Fruit fly (Drosophila melanogaster): ENCODE data around the gene Cyp28d1.

Cyp28d1 gene

dm6 chr2L:5237175-5237753 lies 27.0 kb downstream of the Cyp28d1 start (continued):
- TF ChIP-seq CG6791 (GFP tag; IDR thresholded peaks at IDR 0.05; ENCODE audit: partially characterized antibody) (peak; percentile 50; the same call in 1 of the 3 replicates), CG17568 (GFP tag; optimal IDR thresholded peaks at IDR 0.05) (peak; percentile 51), al (GFP tag; IDR thresholded peaks at IDR 0.05) (no peak), HLH4C (GFP tag; IDR thresholded peaks at IDR 0.05; ENCODE audit: partially characterized antibody) (0 out of 3 replicates have a peak, but pooled peaks have one; percentile 14), zfh1 (GFP tag; IDR thresholded peaks at IDR 0.05) (0 out of 3 replicates have a peak, but pooled peaks have one; percentile 32), CG10147 (GFP tag; optimal IDR thresholded peaks at IDR 0.05) (no peak), D (optimal IDR thresholded peaks at IDR 0.05) (no peak), D (GFP tag; optimal IDR thresholded peaks at IDR 0.05) (no peak), CG2120 (GFP tag; optimal IDR thresholded peaks at IDR 0.05) (no peak), Camta (GFP tag; optimal IDR thresholded peaks at IDR 0.05) (no peak), CG11695 (GFP tag; IDR thresholded peaks at IDR 0.05) (0 out of 3 replicates have a peak, but pooled peaks have one; percentile 25), dimm (GFP tag; IDR thresholded peaks at IDR 0.05) (no peak), Abd-B (GFP tag; optimal IDR thresholded peaks at IDR 0.05) (no peak), CG10209 (GFP tag; optimal IDR thresholded peaks at IDR 0.05) (no peak), Gsc (GFP tag; IDR thresholded peaks at IDR 0.05) (no peak), wor (GFP tag; IDR thresholded peaks at IDR 0.05) (no peak), CG7928 (GFP tag; optimal IDR thresholded peaks at IDR 0.05) (no peak), slp2 (GFP tag; optimal IDR thresholded peaks at IDR 0.05) (no peak), odd (GFP tag; optimal IDR thresholded peaks at IDR 0.05) (peak; percentile 13), sisA (GFP tag; IDR thresholded peaks at IDR 0.05) (no peak), ham (GFP tag; IDR thresholded peaks at IDR 0.05) (no peak), jigr1 (GFP tag; IDR thresholded peaks at IDR 0.05) (no peak), kah (GFP tag; optimal IDR thresholded peaks at IDR 0.05) (peak; percentile 74), scrt (GFP tag; optimal IDR thresholded peaks at IDR 0.05) (peak; percentile 77), E2f1 (GFP tag; IDR thresholded peaks at IDR 0.05) (no peak), br (optimal IDR thresholded peaks at IDR 0.05) (no peak), z (GFP tag; IDR thresholded peaks at IDR 0.05) (no peak), CG17912 (GFP tag; optimal IDR thresholded peaks at IDR 0.05) (no peak), lilli (GFP tag; optimal IDR thresholded peaks at IDR 0.05) (peak; percentile 10), Adf1 (GFP tag; IDR thresholded peaks at IDR 0.05) (peak; percentile 63), Dip3 (GFP tag; optimal IDR thresholded peaks at IDR 0.05) (no peak), CG31441 (GFP tag; IDR thresholded peaks at IDR 0.05) (no peak), sug (tag; optimal IDR thresholded peaks at IDR 0.05) (no peak), CG6854 (GFP tag; optimal IDR thresholded peaks at IDR 0.05) (peak; percentile 26), CTCF (GFP tag; optimal IDR thresholded peaks at IDR 0.05) (no peak), CG3995 (GFP tag; optimal IDR thresholded peaks at IDR 0.05) (no peak), Dip2 (GFP tag; IDR thresholded peaks at IDR 0.05) (no peak), CG17612 (GFP tag; IDR thresholded peaks at IDR 0.05) (no peak), CG2678 (tag; optimal IDR thresholded peaks at IDR 0.05) (no peak), pzg (GFP tag; optimal IDR thresholded peaks at IDR 0.05) (no peak), CG4360 (GFP tag; IDR thresholded peaks at IDR 0.05) (peak; percentile 96), maf-S (GFP tag; optimal IDR thresholded peaks at IDR 0.05) (no peak), GATAe (GFP tag; conservative IDR thresholded peaks at IDR 0.05) (no peak), Ravus (GFP tag; IDR thresholded peaks at IDR 0.05) (no peak), YL-1 (GFP tag; optimal IDR thresholded peaks at IDR 0.05) (no peak), CG12942 (GFP tag; optimal IDR thresholded peaks at IDR 0.05) (no peak), CG6765 (GFP tag; optimal IDR thresholded peaks at IDR 0.05) (no peak), ara (GFP tag; IDR thresholded peaks at IDR 0.05) (no peak), CG8281 (tag; optimal IDR thresholded peaks at IDR 0.05) (no peak), Usf (GFP tag; optimal IDR thresholded peaks at IDR 0.05) (no peak), NK7.1 (GFP tag; optimal IDR thresholded peaks at IDR 0.05) (no peak), Dek (tag; optimal IDR thresholded peaks at IDR 0.05) (no peak), MBD-R2 (GFP tag; IDR thresholded peaks at IDR 0.05) (no peak)

Data from whole organism, embryonic.